Worm (Caenorhabditis elegans): ENCODE measurements around the gene F44A2.5.

F44A2.5 gene

ce11 chrV:9297332-9297731 is at the start of gene F44A2.5:
TSS of gene F44A2.5 (plus strand) at chrV:9297632.
- TF ChIP-seq pha-4 (tag; optimal IDR thresholded peaks at IDR 0.05) (peak; percentile 23), elt-2 (tag; optimal IDR thresholded peaks at IDR 0.05) (no peak)

DNA sequence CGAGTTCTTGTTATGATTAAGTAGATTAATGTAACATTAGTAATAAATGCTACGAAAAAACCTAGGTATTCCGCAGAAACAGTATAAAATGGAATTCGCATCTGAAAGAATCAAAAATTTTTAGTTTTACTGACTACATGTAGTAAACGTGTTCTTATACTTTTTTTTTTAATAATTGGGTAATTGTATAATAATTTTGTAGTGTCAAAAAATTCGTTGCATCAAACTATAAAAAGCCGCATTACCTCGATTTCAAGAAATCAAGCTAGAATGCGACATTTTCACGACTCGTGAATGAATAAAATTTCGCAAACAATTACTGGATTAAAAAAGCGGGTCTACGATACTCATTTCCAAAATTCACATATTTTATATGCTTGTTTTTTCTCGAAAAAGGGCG is 48.2 kb upstream of the F44A2.5 start, which contains the start of gene str-94:
Gene str-94 (minus strand): TSS at position 101 of the 400 bp plus-strand sequence.
- no peak for TF ChIP-seq tbx-2 (tag; optimal IDR thresholded peaks at IDR 0.05)

ce11 chrV:9249932-9250331 is 47.5 kb upstream of the F44A2.5 start, which contains the start of gene ptd-2:
TSS of gene ptd-2 (plus strand) at chrV:9250232.
- TF ChIP-seq mml-1 (tag; optimal IDR thresholded peaks at IDR 0.05) (no peak), ceh-82 (tag; optimal IDR thresholded peaks at IDR 0.05) (no peak), ceh-9 (tag; optimal IDR thresholded peaks at IDR 0.05) (no peak), nfya-1 (tag; optimal IDR thresholded peaks at IDR 0.05; ENCODE audit: insufficient read depth) (no peak), daf-12 (tag; optimal IDR thresholded peaks at IDR 0.05) (no peak), elt-1 (tag; optimal IDR thresholded peaks at IDR 0.05) (no peak), nhr-11 (tag; optimal IDR thresholded peaks at IDR 0.05) (no peak), ceh-16 (tag; optimal IDR thresholded peaks at IDR 0.05) (no peak), nhr-28 (tag; optimal IDR thresholded peaks at IDR 0.05) (no peak), nhr-237 (tag; optimal IDR thresholded peaks at IDR 0.05) (no peak), ama-1 (optimal IDR thresholded peaks at IDR 0.05) (no peak), fos-1 (tag; optimal IDR thresholded peaks at IDR 0.05) (no peak), fkh-10 (GFP tag; optimal IDR thresholded peaks at IDR 0.05) (no peak), ztf-11 (tag; optimal IDR thresholded peaks at IDR 0.05) (no peak), sea-2 (GFP tag; optimal IDR thresholded peaks at IDR 0.05) (no peak), ztf-4 (tag; optimal IDR thresholded peaks at IDR 0.05) (no peak), snpc-4 (tag; optimal IDR thresholded peaks at IDR 0.05) (no peak), skn-1 (tag; optimal IDR thresholded peaks at IDR 0.05) (no peak), lin-39 (tag; optimal IDR thresholded peaks at IDR 0.05) (no peak), zag-1 (tag; optimal IDR thresholded peaks at IDR 0.05) (no peak)

DNA sequence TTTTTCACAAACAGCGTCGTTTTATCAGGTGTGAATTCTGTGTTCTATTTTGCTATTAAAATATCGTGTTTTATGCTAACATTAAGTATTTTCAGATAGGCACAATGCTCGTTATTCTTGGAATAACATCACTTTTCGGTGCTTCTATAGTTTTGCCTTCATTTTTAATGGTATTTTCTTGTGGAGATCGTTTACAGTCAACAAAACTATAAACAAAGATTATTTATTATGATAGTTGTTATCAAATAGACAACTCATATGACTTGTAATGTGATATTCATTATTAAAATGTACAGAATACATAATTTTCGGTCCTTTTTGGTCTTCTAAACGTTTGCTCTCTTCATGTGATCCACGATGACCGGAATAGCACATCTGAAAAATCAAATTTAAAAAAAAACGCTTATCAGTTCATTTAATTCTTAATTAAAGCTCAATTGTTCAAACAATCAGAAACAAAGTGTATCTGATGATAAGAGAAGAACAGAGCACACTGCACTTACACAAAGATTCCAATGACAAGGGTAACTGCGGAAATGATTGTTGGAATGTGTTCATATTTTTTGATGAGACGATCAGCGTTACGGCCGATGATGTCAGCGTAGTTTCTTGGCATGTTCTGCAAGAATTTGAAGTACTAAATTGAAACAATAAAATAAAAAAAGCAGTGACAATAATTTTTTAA is 43.3 kb upstream of the F44A2.5 start, which contains the start of gene F07C3.9:
Gene F07C3.9 (minus strand): TSS at position 635 of the 685 bp plus-strand sequence.
- TF ChIP-seq nhr-67 (tag; optimal IDR thresholded peaks at IDR 0.05) (no peak), elt-2 (tag; optimal IDR thresholded peaks at IDR 0.05) (peak; percentile 87), pqm-1 (tag; optimal IDR thresholded peaks at IDR 0.05) (peak; percentile 95), pha-4 (tag; optimal IDR thresholded peaks at IDR 0.05) (peak; percentile 60)

DNA sequence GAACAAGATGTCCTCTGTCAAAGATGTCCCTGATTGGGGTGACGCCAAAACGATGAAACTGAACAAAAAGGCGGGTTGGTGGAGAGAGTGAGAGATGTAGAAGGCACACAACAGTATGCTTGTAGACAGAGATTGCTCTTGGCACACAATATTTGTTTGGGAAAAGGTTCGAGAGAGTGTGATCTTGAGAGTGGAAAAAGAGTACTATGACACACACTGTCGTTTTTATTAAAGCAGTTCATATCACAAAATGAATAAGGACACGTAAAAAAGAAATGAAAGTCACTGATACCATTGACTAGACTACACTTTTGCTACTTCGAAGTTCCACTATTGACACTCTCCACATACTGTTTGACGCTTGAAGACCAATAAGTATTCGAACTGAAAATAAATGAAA is 42.0 kb upstream of the F44A2.5 start:
- TF ChIP-seq pha-4 (tag; optimal IDR thresholded peaks at IDR 0.05): peak; percentile 79
- TF ChIP-seq pqm-1 (tag; optimal IDR thresholded peaks at IDR 0.05): peak; percentile 85
- no peak for TF ChIP-seq ztf-4 (tag; optimal IDR thresholded peaks at IDR 0.05)
- TF ChIP-seq elt-2 (tag; optimal IDR thresholded peaks at IDR 0.05): peak; percentile 92

ce11 chrV:9257467-9257866 is 40.0 kb upstream of the F44A2.5 start, which contains the start of gene F07C3.16:
TSS of gene F07C3.16 (minus strand) at chrV:9257567.
- TF ChIP-seq R02D3.7 (tag; optimal IDR thresholded peaks at IDR 0.05): no peak
- no peak for TF ChIP-seq egl-27 (tag; optimal IDR thresholded peaks at IDR 0.05)
- TF ChIP-seq nhr-11 (tag; optimal IDR thresholded peaks at IDR 0.05): no peak
- TF ChIP-seq elt-3 (tag; optimal IDR thresholded peaks at IDR 0.05): no peak
- no peak for TF ChIP-seq fos-1 (tag; optimal IDR thresholded peaks at IDR 0.05)
- no peak for TF ChIP-seq snpc-4 (tag; optimal IDR thresholded peaks at IDR 0.05)
- no peak for TF ChIP-seq elt-2 (tag; optimal IDR thresholded peaks at IDR 0.05)
- no peak for TF ChIP-seq nhr-25 (tag; optimal IDR thresholded peaks at IDR 0.05)
- no peak for TF ChIP-seq nhr-76 (tag; optimal IDR thresholded peaks at IDR 0.05)
- TF ChIP-seq lin-15B (tag; optimal IDR thresholded peaks at IDR 0.05): no peak
